Worm (Caenorhabditis elegans) whole organism, mixed stage, embryonic: ENCODE results near the gene sdpn-1.

Experiments
- M03D4.4 ChIP-seq: sonication (generic microtip); optimal IDR thresholded peaks from 2 replicates; lab custom pipeline; 2017; ENCODE audit warnings: mild to moderate bottlenecking, missing genetic modification characterization, missing compliant biosample characterization
- bed-3 ChIP-seq: fragments of 200-800 bp; sonication (Bioruptor generic); optimal IDR thresholded peaks from 3 replicates; lab custom pipeline; 2018; ENCODE audit warnings: mild to moderate bottlenecking, missing genetic modification characterization, moderate library complexity, missing compliant biosample characterization
- blmp-1 ChIP-seq: fragments of 150-350 bp; optimal IDR thresholded peaks from 2 replicates; lab custom pipeline; 2014; ENCODE audit warnings: missing biosample characterization, missing genetic modification characterization
- ceh-39 ChIP-seq: fragments of 150-350 bp; optimal IDR thresholded peaks from 2 replicates; lab custom pipeline; 2014; ENCODE audit warnings: missing biosample characterization, missing genetic modification characterization
- ceh-43 ChIP-seq: fragments of 200-800 bp; sonication (Bioruptor generic); optimal IDR thresholded peaks from 2 replicates; lab custom pipeline; 2018; ENCODE audit warnings: mild to moderate bottlenecking, missing genetic modification characterization, moderate library complexity, missing compliant biosample characterization
- ceh-83 ChIP-seq: fragments of 200-800 bp; sonication (Bioruptor generic); optimal IDR thresholded peaks from 2 replicates; lab custom pipeline; 2018; ENCODE audit warnings: mild to moderate bottlenecking, missing genetic modification characterization, missing compliant biosample characterization
- ces-1 ChIP-seq: fragments of 150-350 bp; optimal IDR thresholded peaks from 2 replicates; lab custom pipeline; 2014; ENCODE audit warnings: missing biosample characterization, missing genetic modification reagents, missing genetic modification characterization
- cnd-1 ChIP-seq: fragments of 200-800 bp; sonication (Bioruptor generic); optimal IDR thresholded peaks from 2 replicates; lab custom pipeline; 2018; ENCODE audit warnings: mild to moderate bottlenecking, missing genetic modification characterization, missing compliant biosample characterization
- drap-1 ChIP-seq: fragments of 200-800 bp; sonication (Bioruptor generic); optimal IDR thresholded peaks from 3 replicates; lab custom pipeline; 2018; ENCODE audit warnings: mild to moderate bottlenecking, missing genetic modification characterization, missing compliant biosample characterization
- elt-3 ChIP-seq: fragments of 150-350 bp; optimal IDR thresholded peaks from 2 replicates; lab custom pipeline; 2014; ENCODE audit warnings: missing biosample characterization, missing genetic modification characterization
- flh-1 ChIP-seq: fragments of 200-800 bp; sonication (Bioruptor generic); optimal IDR thresholded peaks from 2 replicates; lab custom pipeline; 2018; ENCODE audit warnings: mild to moderate bottlenecking, missing genetic modification characterization, moderate library complexity, missing compliant biosample characterization
- ham-2 ChIP-seq: fragments of 200-800 bp; sonication (Bioruptor generic); optimal IDR thresholded peaks from 2 replicates; lab custom pipeline; 2018; ENCODE audit warnings: mild to moderate bottlenecking, missing genetic modification characterization, missing compliant biosample characterization
- hlh-1 ChIP-seq: fragments of 150-350 bp; optimal IDR thresholded peaks from 2 replicates; lab custom pipeline; 2014; ENCODE audit warnings: missing biosample characterization, missing genetic modification reagents, missing genetic modification characterization
- lin-13 ChIP-seq: fragments of 150-350 bp; optimal IDR thresholded peaks from 2 replicates; lab custom pipeline; 2014; ENCODE audit warnings: missing biosample characterization, missing genetic modification characterization
- lin-32 ChIP-seq: fragments of 200-800 bp; sonication (Bioruptor generic); optimal IDR thresholded peaks from 2 replicates; lab custom pipeline; 2018; ENCODE audit warnings: mild to moderate bottlenecking, missing genetic modification characterization, missing compliant biosample characterization
- lsy-2 ChIP-seq: fragments of 150-350 bp; optimal IDR thresholded peaks from 2 replicates; lab custom pipeline; 2014; ENCODE audit warnings: missing biosample characterization, missing genetic modification characterization
- mab-5 ChIP-seq: fragments of 150-350 bp; optimal IDR thresholded peaks from 2 replicates; lab custom pipeline; 2014; ENCODE audit warnings: missing biosample characterization, missing genetic modification characterization
- mep-1 ChIP-seq: fragments of 150-350 bp; optimal IDR thresholded peaks from 2 replicates; lab custom pipeline; 2017; ENCODE audit warnings: missing biosample characterization, missing genetic modification reagents, missing genetic modification characterization, inconsistent platforms
- mls-2 ChIP-seq: sonication (generic microtip); optimal IDR thresholded peaks from 2 replicates; lab custom pipeline; 2016; ENCODE audit warnings: mild to moderate bottlenecking, missing genetic modification characterization, moderate library complexity, missing compliant biosample characterization
- nhr-12 ChIP-seq: fragments of 150-350 bp; optimal IDR thresholded peaks from 2 replicates; lab custom pipeline; 2014; ENCODE audit warnings: missing biosample characterization, missing genetic modification characterization
- nhr-2 ChIP-seq: fragments of 150-350 bp; optimal IDR thresholded peaks from 2 replicates; lab custom pipeline; 2014; ENCODE audit warnings: missing biosample characterization, missing genetic modification characterization
- nhr-237 ChIP-seq: fragments of 150-350 bp; optimal IDR thresholded peaks from 2 replicates; lab custom pipeline; 2014; ENCODE audit warnings: missing biosample characterization, missing genetic modification characterization
- nhr-28 ChIP-seq: fragments of 150-350 bp; optimal IDR thresholded peaks from 2 replicates; lab custom pipeline; 2014; ENCODE audit warnings: missing biosample characterization, missing genetic modification characterization
- nhr-76 ChIP-seq: sonication (generic microtip); optimal IDR thresholded peaks from 2 replicates; lab custom pipeline; 2017; ENCODE audit warnings: missing biosample characterization, missing genetic modification characterization
- pha-4 ChIP-seq: fragments of 150-350 bp; optimal IDR thresholded peaks from 2 replicates; lab custom pipeline; 2018; ENCODE audit warnings: missing biosample characterization, missing genetic modification reagents, missing genetic modification characterization
- sem-2 ChIP-seq: fragments of 200-800 bp; sonication (Bioruptor generic); optimal IDR thresholded peaks from 2 replicates; lab custom pipeline; 2018; ENCODE audit warnings: mild to moderate bottlenecking, missing genetic modification characterization, missing compliant biosample characterization
- snpc-4 ChIP-seq: fragments of 150-350 bp; optimal IDR thresholded peaks from 2 replicates; lab custom pipeline; 2014; ENCODE audit warnings: missing biosample characterization, missing genetic modification characterization
- sptf-1 ChIP-seq: sonication (generic microtip); optimal IDR thresholded peaks from 2 replicates; lab custom pipeline; 2017; ENCODE audit warnings: mild to moderate bottlenecking, missing genetic modification characterization, moderate library complexity, missing compliant biosample characterization
- tbx-8 ChIP-seq: fragments of 200-800 bp; sonication (Bioruptor generic); optimal IDR thresholded peaks from 2 replicates; lab custom pipeline; 2018; ENCODE audit warnings: mild to moderate bottlenecking, missing genetic modification characterization, moderate library complexity, missing compliant biosample characterization
- unc-120 ChIP-seq: sonication (generic microtip); optimal IDR thresholded peaks from 2 replicates; lab custom pipeline; 2017; ENCODE audit warnings: missing genetic modification characterization, missing compliant biosample characterization; ENCODE audit not compliant: poor library complexity, severe bottlenecking
- unc-39 ChIP-seq: fragments of 150-350 bp; optimal IDR thresholded peaks from 2 replicates; lab custom pipeline; 2014; ENCODE audit warnings: missing biosample characterization, missing genetic modification characterization
- unc-62 ChIP-seq: fragments of 150-350 bp; optimal IDR thresholded peaks from 2 replicates; lab custom pipeline; 2014; ENCODE audit warnings: missing biosample characterization, missing genetic modification reagents, missing genetic modification characterization
- zip-8 ChIP-seq: fragments of 150-350 bp; optimal IDR thresholded peaks from 2 replicates; lab custom pipeline; 2014; ENCODE audit warnings: missing biosample characterization, missing genetic modification characterization
- ztf-11 ChIP-seq: fragments of 150-350 bp; optimal IDR thresholded peaks from 2 replicates; lab custom pipeline; 2014; ENCODE audit warnings: missing biosample characterization, missing genetic modification characterization

The sdpn-1 gene

DNA sequence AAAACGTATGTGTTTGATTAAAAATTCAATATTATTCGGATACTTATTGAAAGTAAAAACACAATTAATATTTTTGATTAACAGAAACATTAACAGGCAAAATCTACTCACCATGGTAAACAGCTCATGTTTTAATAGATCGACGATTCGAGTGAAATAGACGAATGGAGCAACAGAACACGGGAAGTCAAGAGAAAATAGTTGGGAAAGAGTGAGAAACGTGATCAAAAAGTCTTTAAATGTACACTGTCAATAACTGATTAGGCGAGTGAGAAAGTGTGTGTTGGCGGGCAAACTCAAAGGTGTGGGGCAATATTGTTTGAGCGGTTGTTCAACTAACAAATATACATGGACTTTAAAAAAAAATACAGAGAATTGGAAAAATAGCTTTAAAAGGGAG, at the start of gene sdpn-1:
sdpn-1 (minus strand) TSS at position 262 of the 400 bp plus-strand sequence.
- TF ChIP-seq M03D4.4 (tag; lab: Kevin White, UChicago) (no peak), ceh-43 (GFP tag; lab: Kevin White, UChicago) (no peak), ceh-39 (no peak), blmp-1 (tag; lab: Kevin White, UChicago) (no peak), flh-1 (no peak), hlh-1 (tag; lab: Kevin White, UChicago) (no peak), tbx-8 (no peak), nhr-2 (tag; lab: Kevin White, UChicago) (no peak), lsy-2 (tag; lab: Kevin White, UChicago) (no peak), lin-32 (no peak), unc-120 (tag; lab: Kevin White, UChicago) (no peak), mls-2 (no peak), zip-8 (tag; lab: Kevin White, UChicago) (no peak)

DNA sequence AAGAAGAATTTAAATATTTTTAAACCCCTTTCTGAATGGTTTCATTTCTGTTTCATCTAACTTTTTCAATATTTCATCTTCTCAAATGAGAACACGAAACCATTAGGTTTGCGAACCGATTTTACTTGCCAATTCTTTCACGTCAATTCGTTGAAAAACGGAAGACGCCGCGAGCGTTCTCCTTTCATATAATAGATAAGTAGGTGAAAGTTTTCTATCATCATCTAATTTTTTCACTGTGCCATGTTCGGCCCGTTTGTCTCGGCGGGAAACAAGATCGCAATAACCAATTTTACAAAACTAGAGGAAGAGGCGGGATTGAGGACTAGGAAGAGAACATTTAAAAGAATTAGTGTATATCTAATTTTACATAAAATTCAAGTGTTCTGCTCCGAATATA, 47.1 kb upstream of the sdpn-1 start, which contains the start of gene C18A11.4:
C18A11.4 (plus strand) TSS at position 367 of the 400 bp plus-strand sequence.
- TF ChIP-seq mab-5 (tag; lab: Kevin White, UChicago) (no peak), zip-8 (tag; lab: Kevin White, UChicago) (no peak), ceh-83 (GFP tag; lab: Kevin White, UChicago) (no peak), pha-4 (tag; lab: Kevin White, UChicago) (no peak), ham-2 (GFP tag; lab: Kevin White, UChicago) (no peak), lin-32 (no peak), sptf-1 (tag; lab: Kevin White, UChicago) (no peak), blmp-1 (tag; lab: Kevin White, UChicago) (no peak), cnd-1 (no peak), nhr-2 (tag; lab: Kevin White, UChicago) (no peak), bed-3 (GFP tag; lab: Kevin White, UChicago) (no peak), flh-1 (no peak), unc-120 (tag; lab: Kevin White, UChicago) (no peak), hlh-1 (tag; lab: Kevin White, UChicago) (no peak), tbx-8 (no peak), sem-2 (GFP tag; lab: Kevin White, UChicago) (no peak)

DNA sequence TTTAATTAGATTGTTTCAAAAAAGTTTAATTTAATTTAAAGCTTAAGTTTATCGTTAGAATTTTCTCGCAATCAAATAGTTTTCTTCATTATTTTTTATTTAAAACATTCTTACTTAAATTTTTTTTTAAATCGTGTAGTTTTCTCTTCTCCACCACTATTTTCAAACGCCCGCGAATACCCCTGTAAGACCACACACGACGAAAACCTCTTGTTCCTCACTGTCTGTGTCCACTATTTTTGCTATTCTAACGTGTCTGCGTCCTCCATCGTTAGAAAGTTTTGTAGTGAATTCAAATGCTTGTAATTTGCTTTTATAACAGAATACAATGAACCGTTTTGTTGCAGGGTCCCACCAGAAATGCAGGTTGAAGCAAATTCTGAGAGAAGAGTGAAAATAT, 42.9 kb upstream of the sdpn-1 start, which contains the start of gene xol-1:
xol-1 (plus strand) TSS at position 347 of the 400 bp plus-strand sequence.
- peak; percentile 6 for TF ChIP-seq mep-1 (tag; lab: Kevin White, UChicago)
- no peak for TF ChIP-seq zip-8 (tag; lab: Kevin White, UChicago)

- TF ChIP-seq ceh-83 (GFP tag; lab: Kevin White, UChicago) = no peak
- no peak for TF ChIP-seq nhr-28
- no peak for TF ChIP-seq lsy-2 (tag; lab: Kevin White, UChicago)
- no peak for TF ChIP-seq nhr-76 (tag; lab: Kevin White, UChicago)
- no peak for TF ChIP-seq pha-4 (tag; lab: Kevin White, UChicago)
- no peak for TF ChIP-seq ham-2 (GFP tag; lab: Kevin White, UChicago)
- no peak for TF ChIP-seq ztf-11 (tag; lab: Kevin White, UChicago)
- TF ChIP-seq mls-2 = no peak
- TF ChIP-seq tbx-8 = no peak
- TF ChIP-seq ceh-43 (GFP tag; lab: Kevin White, UChicago) = no peak
- TF ChIP-seq cnd-1 = no peak
- no peak for TF ChIP-seq nhr-2 (tag; lab: Kevin White, UChicago)
- TF ChIP-seq zip-8 (tag; lab: Kevin White, UChicago) = no peak
- TF ChIP-seq lin-13 = no peak
- no peak for TF ChIP-seq blmp-1 (tag; lab: Kevin White, UChicago)
- no peak for TF ChIP-seq ceh-39
- no peak for TF ChIP-seq drap-1 (GFP tag; lab: Kevin White, UChicago)
- TF ChIP-seq M03D4.4 (tag; lab: Kevin White, UChicago) = no peak
- no peak for TF ChIP-seq snpc-4
- TF ChIP-seq nhr-12 (tag; lab: Kevin White, UChicago) = no peak
These were observed 39.3 kb upstream of the sdpn-1 start for ce11 chrX:8037365-8037764.

DNA sequence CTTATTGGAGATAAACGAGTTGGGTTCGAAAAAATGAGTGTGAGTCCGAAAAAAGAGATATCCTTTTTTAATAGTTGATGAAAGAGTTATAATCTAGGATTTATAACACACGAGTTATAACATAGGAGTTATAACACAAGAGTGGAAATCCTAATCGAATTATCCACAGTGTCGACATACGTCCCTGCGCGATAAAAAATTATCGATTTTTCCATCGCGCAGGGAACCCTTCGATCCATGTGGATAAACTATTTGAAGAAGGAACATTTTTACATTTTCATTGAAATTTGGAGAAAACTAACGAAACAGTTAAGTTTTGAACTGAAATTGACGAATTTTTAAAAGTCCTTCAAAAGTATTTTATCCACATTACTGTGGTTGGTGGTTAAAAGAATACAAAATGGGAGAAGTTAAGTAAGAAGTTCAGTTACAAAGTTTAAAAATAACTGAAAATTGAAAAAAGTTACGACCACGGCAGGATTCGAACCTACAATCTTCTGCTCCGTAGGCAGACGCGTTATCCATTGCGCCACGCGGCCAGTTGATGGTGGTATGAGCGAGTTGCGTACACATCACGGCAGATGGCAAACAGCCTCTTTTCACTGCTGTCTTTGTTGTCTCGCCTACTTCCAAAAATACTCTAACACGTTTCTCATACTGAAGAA, 38.3 kb upstream of the sdpn-1 start:
- peak; percentile 64 for TF ChIP-seq elt-3 (tag; lab: Kevin White, UChicago)
- peak; percentile 87 for TF ChIP-seq lsy-2 (tag; lab: Kevin White, UChicago)
- TF ChIP-seq zip-8 (tag; lab: Kevin White, UChicago) = peak; percentile 10
- peak; percentile 99 for TF ChIP-seq nhr-237 (tag; lab: Kevin White, UChicago)
- TF ChIP-seq sptf-1 (tag; lab: Kevin White, UChicago) = peak; percentile 59
- TF ChIP-seq mep-1 (tag; lab: Kevin White, UChicago) = peak; percentile 80
- no peak for TF ChIP-seq nhr-76 (tag; lab: Kevin White, UChicago)
- peak; percentile 96 for TF ChIP-seq mab-5 (tag; lab: Kevin White, UChicago)
- no peak for TF ChIP-seq nhr-28
- TF ChIP-seq ceh-83 (GFP tag; lab: Kevin White, UChicago) = peak; percentile 80
- peak; percentile 54 for TF ChIP-seq nhr-12 (tag; lab: Kevin White, UChicago)
- no peak for TF ChIP-seq lin-32
- TF ChIP-seq pha-4 (tag; lab: Kevin White, UChicago) = peak; percentile 80
- no peak for TF ChIP-seq blmp-1 (tag; lab: Kevin White, UChicago)
- TF ChIP-seq unc-120 (tag; lab: Kevin White, UChicago) = peak; percentile 81
- peak; percentile 77 for TF ChIP-seq hlh-1 (tag; lab: Kevin White, UChicago)
- peak; percentile 89 for TF ChIP-seq ztf-11 (tag; lab: Kevin White, UChicago)
- peak; percentile 5 for TF ChIP-seq bed-3 (GFP tag; lab: Kevin White, UChicago)
- TF ChIP-seq drap-1 (GFP tag; lab: Kevin White, UChicago) = peak; percentile 87
- TF ChIP-seq tbx-8 = peak; percentile 53
- peak; percentile 34 for TF ChIP-seq nhr-2 (tag; lab: Kevin White, UChicago)
- peak; percentile 60 for TF ChIP-seq lin-13
- TF ChIP-seq ces-1 (GFP tag; lab: Kevin White, UChicago) = peak; percentile 99
- TF ChIP-seq snpc-4 = no peak
- peak; percentile 94 for TF ChIP-seq ceh-39
- peak; percentile 75 for TF ChIP-seq unc-62 (GFP tag; lab: Kevin White, UChicago)
- peak; percentile 41 for TF ChIP-seq mls-2
- TF ChIP-seq flh-1 = no peak
- TF ChIP-seq unc-39 (tag; lab: Kevin White, UChicago) = no peak
- TF ChIP-seq sem-2 (GFP tag; lab: Kevin White, UChicago) = peak; percentile 55
- peak; percentile 44 for TF ChIP-seq M03D4.4 (tag; lab: Kevin White, UChicago)
- TF ChIP-seq ham-2 (GFP tag; lab: Kevin White, UChicago) = no peak
